Worm (Caenorhabditis elegans) whole organism, early embryonic: Measurements from ENCODE around the gene dpf-2.

Source experiments
- B0310.2 ChIP-seq: sonication (generic microtip); optimal IDR thresholded peaks from 2 replicates; lab custom pipeline; 2016; ENCODE audit warnings: mild to moderate bottlenecking, missing genetic modification characterization, missing compliant biosample characterization
- F13C5.2 ChIP-seq: sonication (generic microtip); optimal IDR thresholded peaks from 2 replicates; lab custom pipeline; 2017; ENCODE audit warnings: mild to moderate bottlenecking, missing genetic modification characterization, inconsistent platforms, missing compliant biosample characterization
- aly-1 ChIP-seq: sonication (generic microtip); optimal IDR thresholded peaks from 2 replicates; lab custom pipeline; 2016; ENCODE audit warnings: missing genetic modification characterization, missing compliant biosample characterization
- ama-1 ChIP-seq: fragments of 150-350 bp; optimal IDR thresholded peaks from 2 replicates; lab custom pipeline; 2014
- ceh-13 ChIP-seq: fragments of 200-800 bp; sonication (Bioruptor generic); optimal IDR thresholded peaks from 2 replicates; lab custom pipeline; 2018; ENCODE audit warnings: mild to moderate bottlenecking, missing genetic modification characterization, missing compliant biosample characterization
- ceh-36 ChIP-seq: sonication (generic microtip); optimal IDR thresholded peaks from 2 replicates; lab custom pipeline; 2016; ENCODE audit warnings: missing genetic modification characterization, inconsistent platforms, missing compliant biosample characterization
- ets-7 ChIP-seq: sonication (generic microtip); optimal IDR thresholded peaks from 2 replicates; lab custom pipeline; 2016; ENCODE audit warnings: missing genotype, missing genetic modification characterization, missing compliant biosample characterization
- flt-1 ChIP-seq: fragments of 200-800 bp; sonication (Bioruptor generic); IDR thresholded peaks from 2 replicates; pipeline ENCODE4 v1.3.6; 2022; ENCODE audit warnings: missing genetic modification characterization, missing compliant biosample characterization
- hmbx-1 ChIP-seq: sonication (generic microtip); optimal IDR thresholded peaks from 2 replicates; lab custom pipeline; 2016; ENCODE audit warnings: mild to moderate bottlenecking, missing genetic modification characterization, missing compliant biosample characterization
- hmg-4 ChIP-seq: fragments of 200-800 bp; sonication (Bioruptor generic); optimal IDR thresholded peaks from 2 replicates; lab custom pipeline; 2018; ENCODE audit warnings: mild to moderate bottlenecking, missing genetic modification characterization, missing compliant biosample characterization
- hnd-1 ChIP-seq: sonication (generic microtip); optimal IDR thresholded peaks from 2 replicates; lab custom pipeline; 2016; ENCODE audit warnings: missing genetic modification characterization, missing compliant biosample characterization
- pes-1 ChIP-seq: fragments of 200-800 bp; sonication (Bioruptor generic); IDR thresholded peaks from 2 replicates; pipeline ENCODE4 v1.3.6; 2022; ENCODE audit warnings: missing genetic modification reagents, missing genetic modification characterization, missing compliant biosample characterization
- scrt-1 ChIP-seq: fragments of 200-800 bp; sonication (Bioruptor generic); IDR thresholded peaks from 2 replicates; pipeline ENCODE4 v1.3.6; 2022; ENCODE audit warnings: missing genetic modification characterization, missing compliant biosample characterization
- sea-1 ChIP-seq: fragments of 200-800 bp; sonication (Bioruptor generic); conservative IDR thresholded peaks from 2 replicates; pipeline ENCODE4 v1.3.6; 2022; ENCODE audit warnings: missing genetic modification characterization, missing compliant biosample characterization
- tbx-11 ChIP-seq: fragments of 200-800 bp; sonication (Bioruptor generic); IDR thresholded peaks from 2 replicates; pipeline ENCODE4 v1.3.6; 2022; ENCODE audit warnings: missing genetic modification characterization, missing compliant biosample characterization
- tbx-37 ChIP-seq: fragments of 200-800 bp; sonication (Bioruptor generic); conservative IDR thresholded peaks from 2 replicates; pipeline ENCODE4 v1.3.6; 2022; ENCODE audit warnings: missing genetic modification reagents, missing genetic modification characterization, missing compliant biosample characterization
- tra-4 ChIP-seq: sonication (generic microtip); optimal IDR thresholded peaks from 2 replicates; lab custom pipeline; 2017; ENCODE audit warnings: missing genetic modification characterization, missing compliant biosample characterization

The dpf-2 gene

ce11 chrX:14808796-14809195 lies 22.8 kb upstream of the dpf-2 start:
- TF ChIP-seq flt-1 (GFP tag; lab: Robert Waterston, UW) (no peak), tra-4 (tag; lab: Kevin White, UChicago) (no peak), pes-1 (GFP tag; lab: Robert Waterston, UW) (no peak), B0310.2 (tag; lab: Kevin White, UChicago) (no peak), ceh-13 (no peak), hmg-4 (GFP tag; lab: Kevin White, UChicago) (no peak), ceh-36 (tag; lab: Kevin White, UChicago) (no peak)

ce11 chrX:14809905-14810304 lies 21.7 kb upstream of the dpf-2 start:
- TF ChIP-seq B0310.2 (tag; lab: Kevin White, UChicago) (no peak), pes-1 (GFP tag; lab: Robert Waterston, UW) (no peak), ceh-36 (tag; lab: Kevin White, UChicago) (no peak), ets-7 (tag; lab: Kevin White, UChicago) (no peak), F13C5.2 (tag; lab: Kevin White, UChicago) (no peak), scrt-1 (no peak), aly-1 (tag; lab: Kevin White, UChicago) (no peak), sea-1 (GFP tag; lab: Robert Waterston, UW) (no peak), flt-1 (GFP tag; lab: Robert Waterston, UW) (no peak), hnd-1 (tag; lab: Kevin White, UChicago) (no peak), ama-1 (lab: Kevin White, UChicago) (no peak), tra-4 (tag; lab: Kevin White, UChicago) (no peak), ceh-13 (no peak), hmg-4 (GFP tag; lab: Kevin White, UChicago) (no peak), hmbx-1 (tag; lab: Kevin White, UChicago) (no peak), tbx-37 (no peak), tbx-11 (no peak)

DNA sequence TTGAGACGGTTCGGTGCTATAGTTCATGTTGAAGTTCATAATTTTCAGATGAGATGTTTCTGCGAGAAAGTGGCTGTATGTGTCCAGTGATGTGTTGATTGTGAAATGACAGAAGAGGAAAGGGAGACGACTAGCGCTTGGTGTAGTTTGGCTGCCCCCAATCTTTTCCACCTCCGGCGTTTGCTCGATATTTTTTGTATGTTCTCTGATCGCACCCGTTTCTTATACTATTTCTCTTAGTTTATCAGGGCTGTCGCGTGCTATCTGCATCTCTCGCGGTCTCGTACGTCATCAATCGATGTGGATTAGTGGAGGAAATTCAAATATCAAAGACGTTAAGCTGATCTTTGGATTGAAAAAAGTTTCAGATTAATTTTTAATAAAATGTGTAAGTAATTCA lies 20.9 kb upstream of the dpf-2 start, which contains the start of gene atf-4:
atf-4 (minus strand) TSS at position 93 of the 400 bp plus-strand sequence.
- TF ChIP-seq scrt-1: no peak
- TF ChIP-seq hnd-1 (tag; lab: Kevin White, UChicago): no peak

DNA sequence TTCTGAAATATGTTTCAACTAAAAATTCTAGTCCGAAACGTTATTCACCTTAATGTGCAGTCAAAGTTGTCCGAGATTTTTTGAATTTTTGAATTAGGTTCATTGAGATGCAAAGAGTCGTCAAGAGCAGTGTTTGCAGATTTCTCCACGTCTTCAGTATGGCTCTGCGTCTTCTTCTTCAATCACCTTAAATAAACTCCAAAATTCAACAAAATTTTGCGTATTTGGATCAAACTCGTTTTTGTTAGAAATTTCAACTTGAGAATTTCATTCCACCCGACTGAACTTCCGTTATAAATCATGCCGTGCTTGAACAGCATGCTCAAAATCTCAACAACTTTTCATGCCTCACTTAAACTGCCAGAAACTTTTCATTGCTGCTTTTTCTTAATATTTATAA lies 19.6 kb upstream of the dpf-2 start, which contains the start of gene T04C10.3:
T04C10.3 (plus strand) TSS at position 301 of the 400 bp plus-strand sequence.
- TF ChIP-seq hnd-1 (tag; lab: Kevin White, UChicago) (no peak), ceh-13 (no peak), ceh-36 (tag; lab: Kevin White, UChicago) (no peak), flt-1 (GFP tag; lab: Robert Waterston, UW) (no peak), ets-7 (tag; lab: Kevin White, UChicago) (no peak), ama-1 (lab: Kevin White, UChicago) (no peak), tbx-11 (no peak), tra-4 (tag; lab: Kevin White, UChicago) (no peak), pes-1 (GFP tag; lab: Robert Waterston, UW) (no peak), sea-1 (GFP tag; lab: Robert Waterston, UW) (no peak), aly-1 (tag; lab: Kevin White, UChicago) (no peak), F13C5.2 (tag; lab: Kevin White, UChicago) (no peak), tbx-37 (no peak), hmg-4 (GFP tag; lab: Kevin White, UChicago) (no peak), scrt-1 (no peak), B0310.2 (tag; lab: Kevin White, UChicago) (no peak), hmbx-1 (tag; lab: Kevin White, UChicago) (no peak)

- TF ChIP-seq F13C5.2 (tag; lab: Kevin White, UChicago) (peak; percentile 37), tbx-11 (no peak), ama-1 (lab: Kevin White, UChicago) (no peak), hnd-1 (tag; lab: Kevin White, UChicago) (no peak), ceh-13 (no peak), hmg-4 (GFP tag; lab: Kevin White, UChicago) (no peak)
Measured at ce11 chrX:14813398-14813797, 18.2 kb upstream of the dpf-2 start.

DNA sequence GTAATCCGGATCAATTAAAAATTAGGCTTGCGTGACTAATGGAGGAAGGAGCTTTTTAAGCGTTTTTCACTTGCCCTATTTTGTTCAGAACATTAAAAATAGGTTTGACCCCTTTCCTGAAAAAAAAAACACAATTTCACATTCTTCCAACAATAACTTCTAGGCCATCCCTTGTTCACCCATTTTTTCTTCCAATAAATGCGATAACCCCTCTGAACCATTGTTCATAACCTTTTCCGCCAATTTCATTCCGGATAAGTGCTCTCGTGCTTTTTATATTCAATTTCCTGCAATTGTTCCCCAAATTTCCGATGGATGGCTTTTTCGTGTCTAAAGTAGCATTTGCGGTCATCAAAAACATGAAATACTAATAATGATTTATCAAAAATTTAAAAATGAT lies 16.2 kb upstream of the dpf-2 start:
- no peak for TF ChIP-seq sea-1 (GFP tag; lab: Robert Waterston, UW)
- TF ChIP-seq hmbx-1 (tag; lab: Kevin White, UChicago): no peak
- TF ChIP-seq F13C5.2 (tag; lab: Kevin White, UChicago): no peak
- no peak for TF ChIP-seq B0310.2 (tag; lab: Kevin White, UChicago)
- TF ChIP-seq tbx-37: no peak

- TF ChIP-seq ceh-13 (no peak), F13C5.2 (tag; lab: Kevin White, UChicago) (no peak), pes-1 (GFP tag; lab: Robert Waterston, UW) (no peak), tbx-11 (no peak), hmbx-1 (tag; lab: Kevin White, UChicago) (no peak), tra-4 (tag; lab: Kevin White, UChicago) (no peak)
Measured at ce11 chrX:14816717-14817116, 14.9 kb upstream of the dpf-2 start.

DNA sequence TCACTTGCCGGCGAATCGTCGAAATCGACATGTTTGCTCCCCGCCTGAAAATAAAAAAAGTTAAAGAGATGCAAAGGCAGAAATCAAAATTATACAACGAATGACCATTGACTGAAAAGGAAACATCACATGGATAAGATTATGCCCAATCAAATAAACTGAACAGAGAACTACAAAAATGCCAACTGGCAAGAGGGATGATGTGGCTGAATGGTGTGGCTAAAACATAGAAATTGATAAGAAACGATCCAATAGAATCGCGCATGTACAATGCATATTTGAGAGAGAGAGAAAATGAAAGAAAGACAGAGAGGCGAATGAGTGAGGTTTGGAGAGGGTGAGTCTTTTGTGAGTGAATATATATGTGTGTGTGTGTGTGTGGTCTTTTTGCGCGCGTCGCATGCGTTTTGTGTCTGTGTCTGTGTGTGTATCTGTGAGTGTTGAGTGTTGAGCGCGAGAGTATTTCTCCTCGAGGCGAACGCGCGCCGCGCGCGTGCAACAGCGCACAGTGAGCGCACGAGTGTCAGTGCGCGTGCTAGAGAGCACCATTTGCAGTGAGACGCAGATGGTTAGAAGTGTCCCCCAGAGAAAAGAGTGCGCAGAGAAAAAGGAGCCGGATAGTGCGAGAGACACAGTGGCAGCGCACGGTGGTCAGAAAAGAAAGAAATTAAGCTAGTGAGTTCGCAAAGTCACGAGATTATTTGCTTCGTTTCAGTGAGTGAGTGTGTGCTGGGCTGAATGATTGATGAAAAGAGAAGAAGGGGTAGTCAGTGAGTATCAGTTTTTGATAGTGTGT lies 13.0 kb upstream of the dpf-2 start, which contains the start of gene epn-1:
epn-1 (minus strand) TSS at position 51 of the 796 bp plus-strand sequence.
- 0 out of 2 replicates have a peak, but pooled peaks have one; percentile 57 for TF ChIP-seq sea-1 (GFP tag; lab: Robert Waterston, UW)
- TF ChIP-seq ama-1 (lab: Kevin White, UChicago): no peak
- TF ChIP-seq tbx-37: 0 out of 2 replicates have a peak, but pooled peaks have one; percentile 16
- peak; percentile 87 for TF ChIP-seq hmg-4 (GFP tag; lab: Kevin White, UChicago)
- TF ChIP-seq tbx-11: no peak
- peak; percentile 78 for TF ChIP-seq F13C5.2 (tag; lab: Kevin White, UChicago)
- peak; percentile 42 for TF ChIP-seq aly-1 (tag; lab: Kevin White, UChicago)
- TF ChIP-seq B0310.2 (tag; lab: Kevin White, UChicago): peak; percentile 46
- TF ChIP-seq tra-4 (tag; lab: Kevin White, UChicago): no peak
- peak; percentile 39 for TF ChIP-seq pes-1 (GFP tag; lab: Robert Waterston, UW)
- TF ChIP-seq hnd-1 (tag; lab: Kevin White, UChicago): no peak
- peak; percentile 59 for TF ChIP-seq ets-7 (tag; lab: Kevin White, UChicago)
- 0 out of 2 replicates have a peak, but pooled peaks have one; percentile 24 for TF ChIP-seq flt-1 (GFP tag; lab: Robert Waterston, UW)
- no peak for TF ChIP-seq scrt-1
- TF ChIP-seq ceh-36 (tag; lab: Kevin White, UChicago): peak; percentile 18
- no peak for TF ChIP-seq hmbx-1 (tag; lab: Kevin White, UChicago)
- TF ChIP-seq ceh-13: peak; percentile 41
